Fruit fly (Drosophila melanogaster) whole organism, embryonic: ENCODE data around the gene CG1965.

Source experiments
- Atf-2 ChIP-seq: fragments of 200-800 bp; sonication (Bioruptor generic); optimal IDR thresholded peaks from 2 replicates; lab custom pipeline; 2016; ENCODE audit warnings: missing biosample characterization, missing genetic modification characterization
- CG10431 ChIP-seq: fragments of 200-800 bp; sonication (Bioruptor generic); optimal IDR thresholded peaks from 3 replicates; lab custom pipeline; 2018; ENCODE audit warnings: missing biosample characterization, mild to moderate bottlenecking, missing genetic modification characterization
- CG11085 ChIP-seq: fragments of 200-800 bp; sonication (Bioruptor generic); IDR thresholded peaks from 2 replicates; pipeline ENCODE4 v1.3.6; 2022; ENCODE audit warnings: missing biosample characterization, missing genetic modification characterization
- CG11723 ChIP-seq: fragments of 200-800 bp; sonication (Bioruptor generic); optimal IDR thresholded peaks from 2 replicates; lab custom pipeline; 2017; ENCODE audit warnings: missing biosample characterization, mild to moderate bottlenecking, missing genetic modification characterization
- CG12391 ChIP-seq: fragments of 200-800 bp; sonication (Bioruptor generic); optimal IDR thresholded peaks from 3 replicates; lab custom pipeline; 2018; ENCODE audit warnings: missing biosample characterization, mild to moderate bottlenecking, missing genetic modification characterization, moderate library complexity
- CG14441 ChIP-seq: fragments of 200-800 bp; sonication (Bioruptor generic); IDR thresholded peaks from 2 replicates; pipeline ENCODE4 v1.3.6; 2022; ENCODE audit warnings: missing biosample characterization, missing genetic modification characterization
- CG16815 ChIP-seq: fragments of 200-800 bp; sonication (Bioruptor generic); optimal IDR thresholded peaks from 3 replicates; lab custom pipeline; 2017; ENCODE audit warnings: missing biosample characterization, mild to moderate bottlenecking, missing genetic modification characterization
- CG17829 ChIP-seq: fragments of 200-800 bp; optimal IDR thresholded peaks from 2 replicates; lab custom pipeline; 2019; ENCODE audit warnings: missing biosample characterization, mild to moderate bottlenecking, missing genetic modification characterization, moderate library complexity
- CG2202 ChIP-seq: fragments of 200-800 bp; sonication (Bioruptor generic); optimal IDR thresholded peaks from 2 replicates; lab custom pipeline; 2018; ENCODE audit warnings: missing biosample characterization, mild to moderate bottlenecking, missing genetic modification characterization
- CG3163 ChIP-seq: fragments of 200-800 bp; sonication (Bioruptor generic); optimal IDR thresholded peaks from 3 replicates; lab custom pipeline; 2016; ENCODE audit warnings: missing biosample characterization, missing genetic modification characterization
- CG33213 ChIP-seq: fragments of 200-800 bp; sonication (Bioruptor generic); optimal IDR thresholded peaks from 3 replicates; lab custom pipeline; 2016; ENCODE audit warnings: missing biosample characterization, missing genetic modification characterization
- CG3407 ChIP-seq: fragments of 200-800 bp; sonication (Bioruptor generic); optimal IDR thresholded peaks from 2 replicates; lab custom pipeline; 2018; ENCODE audit warnings: missing biosample characterization, mild to moderate bottlenecking, missing genetic modification characterization
- CG3847 ChIP-seq: fragments of 200-800 bp; sonication (Bioruptor generic); IDR thresholded peaks from 2 replicates; pipeline ENCODE4 v1.3.6; 2022; ENCODE audit warnings: missing biosample characterization, missing genetic modification characterization
- CG4707 ChIP-seq: fragments of 200-800 bp; sonication (Bioruptor generic); optimal IDR thresholded peaks from 2 replicates; lab custom pipeline; 2018; ENCODE audit warnings: missing biosample characterization, mild to moderate bottlenecking, missing genetic modification characterization, moderate library complexity
- CG6683 ChIP-seq: fragments of 200-800 bp; sonication (Bioruptor generic); optimal IDR thresholded peaks from 2 replicates; lab custom pipeline; 2017; ENCODE audit warnings: missing biosample characterization, mild to moderate bottlenecking, missing genetic modification characterization, missing genetic modification reagents
- CG6854 ChIP-seq: fragments of 200-800 bp; sonication (Bioruptor generic); optimal IDR thresholded peaks from 3 replicates; lab custom pipeline; 2017; ENCODE audit warnings: missing biosample characterization, mild to moderate bottlenecking, missing genetic modification characterization
- CG8089 ChIP-seq: fragments of 200-800 bp; sonication (Bioruptor generic); optimal IDR thresholded peaks from 3 replicates; lab custom pipeline; 2016; ENCODE audit warnings: missing biosample characterization, missing genetic modification characterization
- CoRest ChIP-seq: fragments of 200-800 bp; sonication (Bioruptor generic); optimal IDR thresholded peaks from 3 replicates; lab custom pipeline; 2018; ENCODE audit warnings: missing biosample characterization, mild to moderate bottlenecking, missing genetic modification characterization, moderate library complexity
- E2f1 ChIP-seq: fragments of 200-800 bp; sonication (Bioruptor generic); IDR thresholded peaks from 2 replicates; pipeline ENCODE4 v1.3.6; 2022; ENCODE audit warnings: missing biosample characterization, missing genetic modification characterization
- E2f2 ChIP-seq: fragments of 200-800 bp; sonication (Bioruptor generic); IDR thresholded peaks from 2 replicates; pipeline ENCODE4 v1.3.6; 2022; ENCODE audit warnings: missing biosample characterization, missing genetic modification characterization
- GATAe ChIP-seq: fragments of 200-800 bp; sonication (Bioruptor generic); conservative IDR thresholded peaks from 2 replicates; pipeline ENCODE4 v1.3.6; 2022; ENCODE audit warnings: missing biosample characterization, missing genetic modification characterization
- Hmx ChIP-seq: fragments of 200-800 bp; sonication (Bioruptor generic); optimal IDR thresholded peaks from 2 replicates; lab custom pipeline; 2016; ENCODE audit warnings: missing biosample characterization, missing genetic modification characterization
- Myb ChIP-seq: fragments of 200-800 bp; sonication (Bioruptor generic); optimal IDR thresholded peaks from 2 replicates; lab custom pipeline; 2016; ENCODE audit warnings: missing biosample characterization, missing genetic modification characterization
- Nf-YB ChIP-seq: fragments of 200-800 bp; sonication (Bioruptor generic); optimal IDR thresholded peaks from 3 replicates; lab custom pipeline; 2019; ENCODE audit warnings: missing biosample characterization, mild to moderate bottlenecking, missing genetic modification characterization, moderate library complexity
- Oaz ChIP-seq: fragments of 200-800 bp; sonication (Bioruptor generic); IDR thresholded peaks from 2 replicates; pipeline ENCODE4 v1.3.6; 2022; ENCODE audit warnings: missing biosample characterization, missing genetic modification characterization
- Oli ChIP-seq: fragments of 200-800 bp; sonication (Bioruptor generic); optimal IDR thresholded peaks from 2 replicates; lab custom pipeline; 2018; ENCODE audit warnings: missing biosample characterization, mild to moderate bottlenecking, missing genetic modification characterization, moderate library complexity
- Sin3A ChIP-seq: fragments of >200 bp; optimal IDR thresholded peaks from 2 replicates; lab custom pipeline; 2018
- Ssrp ChIP-seq: fragments of 200-800 bp; sonication (Bioruptor generic); optimal IDR thresholded peaks from 2 replicates; lab custom pipeline; 2018; ENCODE audit warnings: missing biosample characterization, mild to moderate bottlenecking, missing genetic modification characterization, moderate library complexity
- YL-1 ChIP-seq: fragments of 200-800 bp; sonication (Bioruptor generic); optimal IDR thresholded peaks from 3 replicates; lab custom pipeline; 2017; ENCODE audit warnings: missing biosample characterization, mild to moderate bottlenecking, missing genetic modification characterization
- cg ChIP-seq: fragments of 200-800 bp; sonication (Bioruptor generic); optimal IDR thresholded peaks from 3 replicates; lab custom pipeline; 2019; ENCODE audit warnings: missing biosample characterization, mild to moderate bottlenecking, missing genetic modification characterization, moderate library complexity
- cwo ChIP-seq: fragments of 200-800 bp; sonication (Bioruptor generic); optimal IDR thresholded peaks from 3 replicates; lab custom pipeline; 2017; ENCODE audit warnings: missing biosample characterization, missing genetic modification characterization, mild to moderate bottlenecking, moderate library complexity, missing genetic modification reagents
- dan ChIP-seq: fragments of 200-800 bp; sonication (Bioruptor generic); IDR thresholded peaks from 2 replicates; pipeline ENCODE4 v1.3.6; 2022; ENCODE audit warnings: missing biosample characterization, missing genetic modification characterization
- disco-r ChIP-seq: fragments of 200-800 bp; sonication (Bioruptor generic); optimal IDR thresholded peaks from 2 replicates; lab custom pipeline; 2016; ENCODE audit warnings: missing biosample characterization, missing genetic modification characterization
- gem ChIP-seq: fragments of 200-800 bp; sonication (Bioruptor generic); optimal IDR thresholded peaks from 2 replicates; lab custom pipeline; 2019; ENCODE audit warnings: missing biosample characterization, mild to moderate bottlenecking, missing genetic modification characterization, moderate library complexity
- ham ChIP-seq: fragments of 200-800 bp; sonication (Bioruptor generic); IDR thresholded peaks from 2 replicates; pipeline ENCODE4 v1.3.6; 2022; ENCODE audit warnings: missing biosample characterization, missing genetic modification characterization
- lov ChIP-seq, 2 experiments: fragments of 200-800 bp in 1 of 2; fragments of >200 bp in 1 of 2; sonication (Bioruptor generic) in 1 of 2; IDR thresholded peaks in 1 of 2; optimal IDR thresholded peaks in 1 of 2; 2 replicates in 1 of 2; 3 replicates in 1 of 2; pipeline versions ENCODE4 v1.3.6 to Lab custom; 2017 to 2022; ENCODE audit warnings: missing biosample characterization in 1 of 2, missing genetic modification characterization in 1 of 2
- mam ChIP-seq: fragments of 200-800 bp; sonication (Bioruptor generic); optimal IDR thresholded peaks from 3 replicates; lab custom pipeline; 2016; ENCODE audit warnings: missing biosample characterization, missing genetic modification characterization
- nom ChIP-seq: fragments of 200-800 bp; sonication (Bioruptor generic); optimal IDR thresholded peaks from 2 replicates; lab custom pipeline; 2017; ENCODE audit warnings: missing biosample characterization, missing genetic modification characterization, mild to moderate bottlenecking, moderate library complexity, missing genetic modification reagents
- ranshi ChIP-seq: fragments of 200-800 bp; sonication (Bioruptor generic); IDR thresholded peaks from 2 replicates; pipeline ENCODE4 v1.3.6; 2022; ENCODE audit warnings: missing biosample characterization, missing genetic modification characterization
- scrt ChIP-seq: fragments of 200-800 bp; sonication (Bioruptor generic); optimal IDR thresholded peaks from 2 replicates; lab custom pipeline; 2018; ENCODE audit warnings: missing biosample characterization, mild to moderate bottlenecking, missing genetic modification characterization, moderate library complexity
- sd ChIP-seq: fragments of 200-800 bp; sonication (Bioruptor generic); optimal IDR thresholded peaks from 3 replicates; lab custom pipeline; 2018; ENCODE audit warnings: missing biosample characterization, mild to moderate bottlenecking, missing genetic modification characterization, moderate library complexity
- sens ChIP-seq: fragments of 200-800 bp; sonication (Bioruptor generic); peaks from one replicate; lab custom pipeline; 2016; ENCODE audit warnings: missing biosample characterization, missing genetic modification characterization
- sisA ChIP-seq: fragments of 200-800 bp; sonication (Bioruptor generic); IDR thresholded peaks from 2 replicates; pipeline ENCODE4 v1.3.6; 2022; ENCODE audit warnings: missing biosample characterization, missing genetic modification characterization
- sna ChIP-seq: fragments of 200-800 bp; sonication (Bioruptor generic); IDR thresholded peaks from 2 replicates; pipeline ENCODE4 v1.3.6; 2022; ENCODE audit warnings: missing biosample characterization, missing genetic modification characterization; ENCODE audit not compliant: partially characterized antibody
- sob ChIP-seq: fragments of 200-800 bp; sonication (Bioruptor generic); IDR thresholded peaks from 2 replicates; pipeline ENCODE4 v1.3.6; 2022; ENCODE audit warnings: missing biosample characterization, missing genetic modification characterization
- sr ChIP-seq: fragments of 200-800 bp; sonication (Bioruptor generic); IDR thresholded peaks from 3 replicates; pipeline ENCODE4 v1.3.6; 2022; ENCODE audit warnings: missing biosample characterization, missing genetic modification characterization
- sug ChIP-seq: fragments of 200-800 bp; optimal IDR thresholded peaks from 2 replicates; lab custom pipeline; 2019; ENCODE audit warnings: missing biosample characterization, mild to moderate bottlenecking, missing genetic modification characterization, moderate library complexity
- vfl ChIP-seq: fragments of 200-800 bp; sonication (Bioruptor generic); optimal IDR thresholded peaks from 2 replicates; lab custom pipeline; 2016; ENCODE audit warnings: missing biosample characterization, missing genetic modification characterization
- zfh1 ChIP-seq: fragments of 200-800 bp; sonication (Bioruptor generic); IDR thresholded peaks from 3 replicates; pipeline ENCODE4 v1.3.6; 2022; ENCODE audit warnings: missing biosample characterization, missing genetic modification characterization

Gene CG1965

DNA sequence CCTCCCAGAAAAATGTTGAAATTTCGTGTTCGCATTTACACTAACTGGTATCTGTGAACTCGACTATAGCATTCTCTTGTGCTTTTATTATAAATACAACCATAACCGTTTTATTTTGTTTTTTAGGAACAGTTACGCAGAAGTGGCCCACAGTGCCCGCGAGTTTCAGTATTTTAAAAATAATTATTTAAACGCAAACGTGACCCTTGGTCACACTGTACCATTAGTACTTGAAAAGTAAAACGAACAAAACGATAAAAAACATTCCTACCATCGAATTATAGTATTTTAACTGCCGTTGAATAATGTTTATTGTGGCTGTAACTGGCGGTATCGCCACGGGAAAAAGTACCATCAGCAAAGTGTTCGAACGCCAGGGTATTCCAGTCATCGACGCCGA is 14.8 kb downstream of the CG1965 start, which contains the start of gene Dpck (continued):
- no peak for TF ChIP-seq sisA
- peak; percentile 38 for TF ChIP-seq CG17829 (tag; lab: Kevin White, UChicago)
- no peak for TF ChIP-seq CG6683
- peak; percentile 1 for TF ChIP-seq CG6854 (GFP tag; lab: Kevin White, UChicago)
- no peak for TF ChIP-seq sna (GFP tag; lab: Robert Waterston, UW)
- peak; percentile 91 for TF ChIP-seq sens
- TF ChIP-seq Myb (GFP tag; lab: Kevin White, UChicago): peak; percentile 63
- no peak for TF ChIP-seq CG2202 (tag; lab: Kevin White, UChicago)
- no peak for TF ChIP-seq CG14441 (GFP tag; lab: Robert Waterston, UW)
- TF ChIP-seq E2f1 (GFP tag; lab: Robert Waterston, UW): 0 out of 2 replicates have a peak, but pooled peaks have one; percentile 10
- TF ChIP-seq CG10431 (GFP tag; lab: Kevin White, UChicago): peak; percentile 16
- peak; percentile 42 for TF ChIP-seq CoRest (tag; lab: Kevin White, UChicago)
- no peak for TF ChIP-seq disco-r
- no peak for TF ChIP-seq CG16815
- no peak for TF ChIP-seq CG3163 (GFP tag; lab: Kevin White, UChicago)
- TF ChIP-seq zfh1 (GFP tag; lab: Robert Waterston, UW): no peak
- peak; percentile 26 for TF ChIP-seq gem (tag; lab: Kevin White, UChicago)
- TF ChIP-seq Sin3A (lab: Kevin White, UChicago): peak; percentile 8
- no peak for TF ChIP-seq Ssrp (tag; lab: Kevin White, UChicago)
- TF ChIP-seq GATAe: no peak
- peak; percentile 39 for TF ChIP-seq scrt
- peak; percentile 9 for TF ChIP-seq sd (tag; lab: Kevin White, UChicago)
- TF ChIP-seq CG8089 (GFP tag; lab: Kevin White, UChicago): no peak

dm6 chr3R:7083750-7084149 is 16.5 kb downstream of the CG1965 start:
- TF ChIP-seq cwo (GFP tag; lab: Kevin White, UChicago) (no peak), CG11085 (GFP tag; lab: Robert Waterston, UW) (no peak), mam (GFP tag; lab: Kevin White, UChicago) (no peak), CG33213 (GFP tag; lab: Kevin White, UChicago) (no peak), nom (GFP tag; lab: Kevin White, UChicago) (peak; percentile 29), vfl (GFP tag; lab: Kevin White, UChicago) (no peak)

DNA sequence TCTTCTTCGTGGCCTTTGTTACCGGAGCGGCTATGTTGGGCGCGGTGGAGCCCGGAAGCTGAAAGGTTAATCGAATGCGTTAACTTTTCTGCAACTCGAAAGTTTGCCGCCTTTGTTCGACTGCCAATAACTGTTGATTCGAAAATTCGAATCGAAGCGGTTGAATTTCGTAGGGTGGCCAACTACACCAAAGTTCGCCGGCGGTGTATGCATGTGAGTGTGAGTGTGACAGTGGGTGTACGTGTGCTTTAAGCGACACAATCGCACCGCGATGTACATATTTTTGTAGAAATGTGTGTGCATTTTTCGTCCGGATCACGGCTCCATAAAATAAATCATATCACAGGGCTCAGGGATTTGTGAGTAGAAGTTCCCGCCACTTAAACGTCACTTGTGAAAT is 18.3 kb downstream of the CG1965 start:
- TF ChIP-seq Oli: no peak
- no peak for TF ChIP-seq Nf-YB (GFP tag; lab: Kevin White, UChicago)
- peak; percentile 84 for TF ChIP-seq cg
- peak; percentile 4 for TF ChIP-seq YL-1
- peak; percentile 84 for TF ChIP-seq E2f2 (GFP tag; lab: Robert Waterston, UW)
- TF ChIP-seq dan (GFP tag; lab: Robert Waterston, UW): no peak
- TF ChIP-seq Oaz: no peak
- TF ChIP-seq CG4707 (GFP tag; lab: Kevin White, UChicago): peak; percentile 28
- peak; percentile 39; the same call in 1 of the 2 replicates for TF ChIP-seq ranshi
- TF ChIP-seq nom (GFP tag; lab: Kevin White, UChicago): peak; percentile 34
- TF ChIP-seq Atf-2: no peak
- no peak for TF ChIP-seq ham
- TF ChIP-seq CG3847 (GFP tag; lab: Robert Waterston, UW): 0 out of 2 replicates have a peak, but pooled peaks have one; percentile 35
- TF ChIP-seq sr (GFP tag; lab: Robert Waterston, UW): peak; percentile 74
- no peak for TF ChIP-seq CG11723
- TF ChIP-seq CG3407 (GFP tag; lab: Kevin White, UChicago): no peak
- TF ChIP-seq sug (tag; lab: Kevin White, UChicago): peak; percentile 10
- TF ChIP-seq Hmx (GFP tag; lab: Kevin White, UChicago): no peak
- TF ChIP-seq sob (GFP tag; lab: Robert Waterston, UW): 0 out of 2 replicates have a peak, but pooled peaks have one; percentile 22
- no peak for TF ChIP-seq lov (optimal IDR thresholded peaks at IDR 0.05; lab: Kevin White, UChicago)
- TF ChIP-seq lov (GFP tag; IDR thresholded peaks at IDR 0.05; lab: Robert Waterston, UW): no peak
- no peak for TF ChIP-seq CG12391 (tag; lab: Kevin White, UChicago)
- TF ChIP-seq Myb (GFP tag; lab: Kevin White, UChicago): peak; percentile 80
